Fruit fly (Drosophila melanogaster): Measurements from ENCODE around the gene scaf6.

DNA sequence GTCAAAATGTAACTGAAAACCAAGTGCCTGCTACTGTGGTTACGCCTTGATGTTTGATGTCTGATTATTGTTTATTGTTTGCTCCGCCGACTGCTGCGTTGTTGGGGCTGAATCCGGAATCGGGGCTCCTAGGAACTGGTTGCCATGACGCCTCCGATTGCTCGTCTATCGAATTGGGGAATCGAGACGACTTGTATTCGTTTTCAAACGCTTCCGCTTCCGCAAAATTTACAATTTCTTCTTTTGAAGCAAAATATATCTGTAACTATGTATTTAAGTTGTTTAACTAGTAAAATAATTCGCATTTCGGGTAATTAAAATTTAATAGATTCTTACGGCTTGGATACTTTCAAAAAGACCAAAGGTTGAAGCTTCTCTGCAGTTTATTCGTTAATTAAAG, 19.6 kb downstream of the scaf6 start, which contains the start of gene CG6652:
- no peak for TF ChIP-seq foxo (GFP tag; optimal IDR thresholded peaks at IDR 0.05)
- no peak for TF ChIP-seq Mio (GFP tag; optimal IDR thresholded peaks at IDR 0.05)
- no peak for TF ChIP-seq br (GFP tag; optimal IDR thresholded peaks at IDR 0.05)

Data from whole organism, wandering third instar larva.